Worm (Caenorhabditis elegans): ENCODE results near the gene grd-10.

Gene grd-10

DNA sequence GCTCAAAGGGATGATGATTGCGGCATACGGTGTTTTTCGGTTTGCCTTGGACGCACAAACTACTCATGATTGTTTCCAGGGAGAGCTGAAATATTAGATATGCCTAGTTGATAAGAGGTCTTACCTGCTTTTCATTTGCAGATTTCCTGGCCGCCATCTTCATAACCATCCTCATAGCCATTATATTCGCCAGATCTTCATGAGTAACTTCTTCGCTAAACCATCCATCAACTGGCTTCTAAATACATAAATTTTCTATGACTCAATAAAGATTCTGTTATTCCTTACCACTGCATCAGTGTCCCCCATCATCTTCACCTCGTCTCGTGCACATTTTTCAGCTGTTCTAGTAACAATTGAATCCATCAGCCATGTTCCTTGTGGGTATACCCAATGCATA, 1.7 kb downstream of the grd-10 start:
- TF ChIP-seq aha-1 (tag): peak; percentile 95
- TF ChIP-seq sdz-12 (GFP tag; optimal IDR thresholded peaks at IDR 0.05): no peak
- TF ChIP-seq mdt-29 (GFP tag; IDR thresholded peaks at IDR 0.05): no peak
- no peak for TF ChIP-seq snpc-1.2 (GFP tag; IDR thresholded peaks at IDR 0.05)

DNA sequence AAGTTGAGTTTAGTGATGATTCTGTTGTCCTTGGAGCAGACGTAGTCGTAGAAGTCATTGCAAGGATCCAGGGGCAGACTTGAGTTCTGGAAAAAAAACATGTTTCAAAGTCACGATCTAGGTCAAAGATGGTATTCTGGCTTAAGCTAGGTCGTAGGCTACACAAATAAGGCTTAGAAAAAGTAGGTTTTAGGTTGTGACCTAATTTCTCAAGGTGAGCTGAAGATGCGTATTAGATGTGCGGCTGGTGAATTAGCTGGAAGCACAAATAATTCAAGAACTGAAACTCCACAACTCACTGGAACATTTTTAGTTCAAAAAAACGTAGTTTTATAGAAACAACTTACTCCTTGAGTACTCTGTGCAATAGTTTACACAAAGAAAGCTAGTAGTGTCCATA, 3.2 kb downstream of the grd-10 start, which contains the start of gene F09D12.2:
F09D12.2 (minus strand) TSS at position 101 of the 400 bp plus-strand sequence.
- no peak for TF ChIP-seq ztf-11 (tag; optimal IDR thresholded peaks at IDR 0.05)
- TF ChIP-seq egl-43 (GFP tag; IDR thresholded peaks at IDR 0.05): no peak
- no peak for TF ChIP-seq ceh-62 (tag; optimal IDR thresholded peaks at IDR 0.05)
- TF ChIP-seq gei-8 (GFP tag; optimal IDR thresholded peaks at IDR 0.05): no peak
- TF ChIP-seq rbr-2 (tag; optimal IDR thresholded peaks at IDR 0.05): no peak
- no peak for TF ChIP-seq ZK546.5 (tag; optimal IDR thresholded peaks at IDR 0.05)
- TF ChIP-seq unc-39 (tag; optimal IDR thresholded peaks at IDR 0.05): no peak
- TF ChIP-seq ama-1 (optimal IDR thresholded peaks at IDR 0.05): no peak
- no peak for TF ChIP-seq nhr-42 (GFP tag; IDR thresholded peaks at IDR 0.05)

DNA sequence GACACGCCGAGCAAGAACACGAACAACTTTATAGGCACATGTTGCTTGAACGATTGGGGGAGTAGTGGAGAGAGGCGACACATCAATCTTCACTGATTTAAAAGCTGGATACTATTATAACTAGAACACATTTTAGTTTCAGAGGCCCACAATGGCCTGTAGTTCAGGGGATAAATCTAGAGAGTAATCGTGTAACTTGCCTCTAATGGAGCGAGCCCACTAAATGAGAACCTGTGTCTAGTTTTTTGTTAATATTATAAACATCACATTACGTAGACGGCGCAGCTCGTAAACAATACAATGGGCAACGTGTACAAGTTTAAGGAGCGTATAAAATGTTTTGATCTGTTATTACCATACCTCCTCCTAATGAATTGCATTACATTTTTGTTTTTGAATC, 3.8 kb downstream of the grd-10 start, which contains the start of gene F58E2.5:
F58E2.5 (plus strand) TSS at position 301 of the 400 bp plus-strand sequence.
- no peak for TF ChIP-seq T20F7.1 (GFP tag; optimal IDR thresholded peaks at IDR 0.05)
- TF ChIP-seq dmd-9 (GFP tag; IDR thresholded peaks at IDR 0.05): no peak
- TF ChIP-seq dmd-6 (GFP tag; IDR thresholded peaks at IDR 0.05): no peak
- TF ChIP-seq zag-1 (tag; optimal IDR thresholded peaks at IDR 0.05): no peak
- no peak for TF ChIP-seq Y105C5A.15 (GFP tag; IDR thresholded peaks at IDR 0.05)
- TF ChIP-seq mdt-29 (GFP tag; IDR thresholded peaks at IDR 0.05): no peak

DNA sequence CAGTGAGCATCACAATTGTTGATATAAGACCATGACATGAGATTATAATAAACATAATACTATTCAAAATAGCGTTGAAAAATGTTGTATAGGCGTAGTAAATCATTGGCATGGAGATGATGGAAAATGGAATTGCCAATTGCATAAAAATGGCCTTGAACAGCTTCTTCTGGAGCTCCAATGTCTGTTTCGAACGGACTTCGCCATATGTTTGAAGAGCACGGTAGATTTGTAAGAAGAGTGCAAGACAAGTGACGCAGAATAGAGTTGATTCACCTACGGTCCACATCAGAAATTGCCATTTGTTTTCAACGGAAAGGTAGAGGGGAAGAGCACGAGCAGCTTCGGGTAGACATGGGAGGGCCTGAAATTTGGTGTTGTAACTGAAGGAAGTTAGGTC, 6.5 kb downstream of the grd-10 start:
- TF ChIP-seq hlh-30 (tag; optimal IDR thresholded peaks at IDR 0.05; ENCODE audit: insufficient read depth): no peak
- peak; percentile 18 for TF ChIP-seq aha-1 (tag)
- TF ChIP-seq jun-1 (tag; optimal IDR thresholded peaks at IDR 0.05): no peak
- TF ChIP-seq php-3 (GFP tag; IDR thresholded peaks at IDR 0.05): no peak
- TF ChIP-seq unc-62 (GFP tag; optimal IDR thresholded peaks at IDR 0.05 in 1 of 2): peak in 1 of 2 experiments; percentile 95
- no peak for TF ChIP-seq unc-62 (tag; optimal IDR thresholded peaks at IDR 0.05)
- no peak for TF ChIP-seq nhr-237 (tag; optimal IDR thresholded peaks at IDR 0.05)
- no peak for TF ChIP-seq ceh-32 (tag; optimal IDR thresholded peaks at IDR 0.05; ENCODE audit: poor library complexity)

DNA sequence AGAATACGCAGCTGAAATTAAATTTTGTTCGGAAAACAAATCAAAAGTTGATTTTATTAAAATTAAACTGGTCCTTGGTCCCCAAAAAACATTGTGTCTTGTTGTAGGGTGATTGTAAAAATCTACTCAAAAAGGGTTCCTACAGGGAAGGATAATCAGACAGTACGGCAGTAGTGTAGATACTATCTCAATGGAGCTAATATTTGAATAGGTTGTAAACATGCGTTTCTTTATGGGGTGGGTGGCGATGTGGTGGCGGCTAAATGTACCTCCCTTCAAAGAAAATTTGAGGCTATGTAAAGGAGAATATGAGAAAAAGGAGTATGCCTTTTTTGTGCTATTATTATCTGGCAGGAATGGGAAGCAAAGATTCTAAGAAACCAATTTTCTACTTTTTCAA, 11.7 kb downstream of the grd-10 start:
- TF ChIP-seq T20F7.1 (GFP tag; optimal IDR thresholded peaks at IDR 0.05): no peak
- peak in 1 of 2 experiments; percentile 88 for TF ChIP-seq unc-62 (GFP tag; optimal IDR thresholded peaks at IDR 0.05 in 1 of 2)
- TF ChIP-seq unc-62 (tag; optimal IDR thresholded peaks at IDR 0.05): no peak
- no peak for TF ChIP-seq ceh-28 (tag; optimal IDR thresholded peaks at IDR 0.05)
- no peak for TF ChIP-seq hmg-1.1 (GFP tag; IDR thresholded peaks at IDR 0.05)
- TF ChIP-seq aha-1 (tag): peak; percentile 57

DNA sequence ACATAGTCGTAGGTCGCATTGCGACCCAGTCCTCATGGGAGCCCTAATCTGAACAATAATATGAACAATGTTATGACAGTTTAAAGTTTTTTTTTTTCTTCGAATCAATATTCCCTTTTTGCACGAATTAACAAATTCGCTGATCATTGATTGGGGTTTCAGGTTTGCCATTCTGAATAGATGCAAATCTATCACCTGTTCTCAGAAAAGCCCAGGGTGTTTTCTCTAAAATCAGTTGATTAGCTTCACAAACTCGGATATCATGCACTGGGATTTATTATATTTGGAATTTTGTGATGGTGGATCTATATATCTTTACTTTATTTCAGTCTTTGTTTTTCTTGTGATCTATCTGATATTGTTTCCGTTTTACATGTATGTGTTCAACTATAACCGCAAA, 12.5 kb downstream of the grd-10 start, which contains the start of gene srz-23:
srz-23 (plus strand) TSS at position 263 of the 400 bp plus-strand sequence.
- TF ChIP-seq rbr-2 (tag; optimal IDR thresholded peaks at IDR 0.05): no peak
- no peak for TF ChIP-seq madf-9 (GFP tag; conservative IDR thresholded peaks at IDR 0.05)
- TF ChIP-seq snpc-4 (tag; optimal IDR thresholded peaks at IDR 0.05): no peak
- TF ChIP-seq mxl-3 (GFP tag; optimal IDR thresholded peaks at IDR 0.05): no peak
- no peak for TF ChIP-seq unc-130 (GFP tag; optimal IDR thresholded peaks at IDR 0.05)
- no peak for TF ChIP-seq mes-2 (tag; optimal IDR thresholded peaks at IDR 0.05; ENCODE audit: poor library complexity, severe bottlenecking)
- no peak for TF ChIP-seq fos-1 (tag; optimal IDR thresholded peaks at IDR 0.05)
- TF ChIP-seq ceh-20 (GFP tag; IDR thresholded peaks at IDR 0.05): no peak
- TF ChIP-seq duxl-1 (tag; optimal IDR thresholded peaks at IDR 0.05; ENCODE audit: poor library complexity): no peak
- TF ChIP-seq aha-1 (tag): no peak
- no peak for TF ChIP-seq saeg-2 (GFP tag; IDR thresholded peaks at IDR 0.05)
- TF ChIP-seq zip-2 (tag; optimal IDR thresholded peaks at IDR 0.05): no peak
- TF ChIP-seq T26A8.4 (GFP tag; IDR thresholded peaks at IDR 0.05): no peak
- no peak for TF ChIP-seq spr-1 (tag; optimal IDR thresholded peaks at IDR 0.05)
- no peak for TF ChIP-seq Y105C5A.15 (GFP tag; IDR thresholded peaks at IDR 0.05)
- no peak for TF ChIP-seq lsy-2 (tag; optimal IDR thresholded peaks at IDR 0.05)
- TF ChIP-seq pqm-1 (tag; optimal IDR thresholded peaks at IDR 0.05): no peak
